Worm (Caenorhabditis elegans) whole organism, L3 larva: ENCODE measurements around the gene B0024.3.
A peak's percentile ranks its signal among the peaks of the same experiment; 100 is the strongest.

Experiments
- R02D3.7 ChIP-seq: fragments of 150-350 bp; optimal IDR thresholded peaks from 2 replicates; lab custom pipeline; 2014; ENCODE audit warnings: missing biosample characterization, missing genetic modification characterization
- ZK546.5 ChIP-seq: sonication (generic microtip); optimal IDR thresholded peaks from 2 replicates; lab custom pipeline; 2017; ENCODE audit warnings: missing biosample characterization, missing genetic modification characterization
- aly-2 ChIP-seq: fragments of 150-350 bp; optimal IDR thresholded peaks from 2 replicates; lab custom pipeline; 2014; ENCODE audit warnings: missing biosample characterization, missing genetic modification characterization
- ama-1 ChIP-seq: fragments of 150-350 bp; optimal IDR thresholded peaks from 2 replicates; lab custom pipeline; 2018
- ceh-28 ChIP-seq: fragments of 150-350 bp; optimal IDR thresholded peaks from 2 replicates; lab custom pipeline; 2014; ENCODE audit warnings: missing biosample characterization, missing genetic modification reagents, missing genetic modification characterization
- ceh-82 ChIP-seq: fragments of 150-350 bp; optimal IDR thresholded peaks from 2 replicates; lab custom pipeline; 2014; ENCODE audit warnings: missing biosample characterization, missing genetic modification characterization
- ceh-9 ChIP-seq: sonication (generic microtip); optimal IDR thresholded peaks from 2 replicates; lab custom pipeline; 2018; ENCODE audit warnings: missing biosample characterization, missing genetic modification characterization
- daf-12 ChIP-seq: fragments of 150-350 bp; optimal IDR thresholded peaks from 2 replicates; lab custom pipeline; 2014; ENCODE audit warnings: missing biosample characterization, missing genetic modification reagents, missing genetic modification characterization
- egl-27 ChIP-seq: sonication (generic microtip); optimal IDR thresholded peaks from 4 replicates; lab custom pipeline; 2017; ENCODE audit warnings: missing biosample characterization, missing genetic modification reagents, missing genetic modification characterization
- egl-5 ChIP-seq: fragments of 150-350 bp; optimal IDR thresholded peaks from 2 replicates; lab custom pipeline; 2017; ENCODE audit warnings: missing biosample characterization, missing genetic modification reagents, missing genetic modification characterization, inconsistent platforms
- elt-2 ChIP-seq: sonication (generic microtip); optimal IDR thresholded peaks from 2 replicates; lab custom pipeline; 2016; ENCODE audit warnings: missing genetic modification reagents, mild to moderate bottlenecking, missing genetic modification characterization, missing compliant biosample characterization
- elt-3 ChIP-seq, 3 experiments: fragments of 150-350 bp in 1 of 3; sonication (generic microtip) in 2 of 3; optimal IDR thresholded peaks; 2 replicates in 2 of 3; 4 replicates in 1 of 3; lab custom pipeline; 2014 to 2017; ENCODE audit warnings: missing biosample characterization in 3 of 3, missing genetic modification characterization in 3 of 3
- eor-1 ChIP-seq, 2 experiments: fragments of 150-350 bp; optimal IDR thresholded peaks; 2 replicates each; lab custom pipeline; 2014 to 2018; ENCODE audit warnings: missing biosample characterization in 2 of 2, missing genetic modification characterization in 2 of 2
- fkh-2 ChIP-seq: fragments of 150-350 bp; optimal IDR thresholded peaks from 2 replicates; lab custom pipeline; 2014; ENCODE audit warnings: missing biosample characterization, missing genetic modification reagents, missing genetic modification characterization
- fos-1 ChIP-seq: fragments of 150-350 bp; optimal IDR thresholded peaks from 2 replicates; lab custom pipeline; 2014; ENCODE audit warnings: missing biosample characterization, missing genetic modification characterization
- hmg-11 ChIP-seq: sonication (generic microtip); optimal IDR thresholded peaks from 2 replicates; lab custom pipeline; 2016; ENCODE audit warnings: missing genetic modification characterization, missing compliant biosample characterization
- lin-15B ChIP-seq: fragments of 150-350 bp; optimal IDR thresholded peaks from 2 replicates; lab custom pipeline; 2014; ENCODE audit warnings: missing biosample characterization, missing genetic modification characterization
- lin-39 ChIP-seq: fragments of 150-350 bp; optimal IDR thresholded peaks from 2 replicates; lab custom pipeline; 2018; ENCODE audit warnings: missing biosample characterization, missing genetic modification reagents, missing genetic modification characterization
- mdl-1 ChIP-seq: fragments of 150-350 bp; optimal IDR thresholded peaks from 2 replicates; lab custom pipeline; 2014; ENCODE audit warnings: missing biosample characterization, missing genetic modification characterization
- nfya-1 ChIP-seq: sonication (generic microtip); optimal IDR thresholded peaks from 2 replicates; lab custom pipeline; 2017; ENCODE audit warnings: missing genetic modification characterization, mild to moderate bottlenecking, missing compliant biosample characterization, antibody characterized with exemption, moderate library complexity; ENCODE audit not compliant: insufficient read depth
- nhr-11 ChIP-seq: fragments of 150-350 bp; optimal IDR thresholded peaks from 2 replicates; lab custom pipeline; 2014; ENCODE audit warnings: missing biosample characterization, missing genetic modification characterization
- nhr-23 ChIP-seq: fragments of 150-350 bp; optimal IDR thresholded peaks from 2 replicates; lab custom pipeline; 2014; ENCODE audit warnings: missing biosample characterization, missing genetic modification reagents, missing genetic modification characterization
- nhr-25 ChIP-seq: sonication (generic microtip); optimal IDR thresholded peaks from 2 replicates; lab custom pipeline; 2017; ENCODE audit warnings: missing biosample characterization, missing genetic modification characterization
- nhr-28 ChIP-seq: fragments of 150-350 bp; optimal IDR thresholded peaks from 2 replicates; lab custom pipeline; 2014; ENCODE audit warnings: missing biosample characterization, missing genetic modification characterization
- nhr-67 ChIP-seq: fragments of 150-350 bp; optimal IDR thresholded peaks from 2 replicates; lab custom pipeline; 2014; ENCODE audit warnings: missing biosample characterization, missing genetic modification characterization
- nhr-76 ChIP-seq: fragments of 150-350 bp; sonication (generic microtip); optimal IDR thresholded peaks from 5 replicates; lab custom pipeline; 2014; ENCODE audit warnings: missing biosample characterization, missing genetic modification characterization
- nhr-77 ChIP-seq: fragments of 150-350 bp; optimal IDR thresholded peaks from 2 replicates; lab custom pipeline; 2014; ENCODE audit warnings: missing biosample characterization, missing genetic modification characterization
- pha-4 ChIP-seq: fragments of 150-350 bp; optimal IDR thresholded peaks from 2 replicates; lab custom pipeline; 2014; ENCODE audit warnings: missing biosample characterization, missing genetic modification reagents, missing genetic modification characterization
- sea-2 ChIP-seq: fragments of 150-350 bp; sonication (generic microtip); optimal IDR thresholded peaks from 4 replicates; lab custom pipeline; 2014; ENCODE audit warnings: missing biosample characterization, missing genetic modification reagents, missing genetic modification characterization
- unc-39 ChIP-seq: sonication (generic microtip); optimal IDR thresholded peaks from 4 replicates; lab custom pipeline; 2017; ENCODE audit warnings: missing biosample characterization, missing genetic modification characterization
- zag-1 ChIP-seq: fragments of 150-350 bp; optimal IDR thresholded peaks from 2 replicates; lab custom pipeline; 2014; ENCODE audit warnings: missing biosample characterization, missing genetic modification characterization
- ztf-4 ChIP-seq: fragments of 150-350 bp; optimal IDR thresholded peaks from 2 replicates; lab custom pipeline; 2014; ENCODE audit warnings: missing biosample characterization, missing genetic modification characterization

The B0024.3 gene

ce11 chrV:10287260-10287659 lies at the start of gene B0024.3:
B0024.3 (plus strand) TSS chrV:10287560.
- TF ChIP-seq aly-2 = no peak
- no peak for TF ChIP-seq ama-1 (lab: Kevin White, UChicago)
- no peak for TF ChIP-seq nhr-67 (tag; lab: Kevin White, UChicago)
- TF ChIP-seq sea-2 (GFP tag; lab: Kevin White, UChicago) = no peak
- TF ChIP-seq fos-1 (tag; lab: Kevin White, UChicago) = no peak
- TF ChIP-seq zag-1 (tag; lab: Kevin White, UChicago) = no peak

- TF ChIP-seq ama-1 (lab: Kevin White, UChicago) (peak; percentile 6), egl-27 (tag; lab: Kevin White, UChicago) (no peak)
Observed at ce11 chrV:10237959-10238444, 49.4 kb upstream of the B0024.3 start.

ce11 chrV:10238665-10239064 lies 48.7 kb upstream of the B0024.3 start, which contains the start of gene fubl-1:
fubl-1 (minus strand) TSS chrV:10238866.
- peak; percentile 6 for TF ChIP-seq pha-4 (tag; lab: Kevin White, UChicago)
- peak; percentile 9 for TF ChIP-seq hmg-11 (tag; lab: Kevin White, UChicago)
- peak; percentile 39 for TF ChIP-seq ama-1 (lab: Kevin White, UChicago)
- no peak for TF ChIP-seq ZK546.5 (tag; lab: Kevin White, UChicago)
- peak; percentile 50 for TF ChIP-seq nfya-1 (tag; lab: Kevin White, UChicago)
- peak; percentile 73 for TF ChIP-seq lin-15B
- no peak for TF ChIP-seq mdl-1 (tag; lab: Kevin White, UChicago)
- TF ChIP-seq elt-3 (tag; optimal IDR thresholded peaks at IDR 0.05; lab: Kevin White, UChicago) = no peak
- TF ChIP-seq lin-39 = peak; percentile 61
- TF ChIP-seq R02D3.7 = no peak
- TF ChIP-seq egl-27 (tag; lab: Kevin White, UChicago) = no peak
- TF ChIP-seq nhr-23 (tag; lab: Kevin White, UChicago) = no peak
- no peak for TF ChIP-seq nhr-28 (tag; lab: Kevin White, UChicago)
- TF ChIP-seq daf-12 (tag; lab: Kevin White, UChicago) = no peak
- TF ChIP-seq eor-1 (tag; optimal IDR thresholded peaks at IDR 0.05; lab: Kevin White, UChicago) = no peak
- no peak for TF ChIP-seq nhr-11 (tag; lab: Kevin White, UChicago)
- no peak for TF ChIP-seq sea-2 (GFP tag; lab: Kevin White, UChicago)
- no peak for TF ChIP-seq egl-5 (tag; lab: Kevin White, UChicago)
- no peak for TF ChIP-seq nhr-25 (tag; lab: Kevin White, UChicago)
- TF ChIP-seq ceh-82 = no peak
- TF ChIP-seq elt-2 = peak; percentile 2
- no peak for TF ChIP-seq nhr-67 (tag; lab: Kevin White, UChicago)
- TF ChIP-seq unc-39 (tag; lab: Kevin White, UChicago) = no peak

ce11 chrV:10239861-10240260 lies 47.5 kb upstream of the B0024.3 start, which contains the start of gene fipr-8:
fipr-8 (minus strand) TSS chrV:10239961.
- TF ChIP-seq aly-2 = no peak
- no peak for TF ChIP-seq ztf-4 (tag; lab: Kevin White, UChicago)
- TF ChIP-seq ceh-28 (tag; lab: Kevin White, UChicago) = no peak
- no peak for TF ChIP-seq R02D3.7
- no peak for TF ChIP-seq fos-1 (tag; lab: Kevin White, UChicago)
- TF ChIP-seq pha-4 (tag; lab: Kevin White, UChicago) = no peak
- no peak for TF ChIP-seq fkh-2 (tag; lab: Kevin White, UChicago)
- no peak for TF ChIP-seq ceh-9 (tag; lab: Kevin White, UChicago)

ce11 chrV:10241121-10241803 lies 46.1 kb upstream of the B0024.3 start, which contains the start of the genes C12D8.21 and col-148:
C12D8.21 (minus strand) TSS chrV:10241188.
col-148 (plus strand) TSS chrV:10241753.
- TF ChIP-seq eor-1 (tag; optimal IDR thresholded peaks at IDR 0.05; lab: Kevin White, UChicago) = no peak
- TF ChIP-seq zag-1 (tag; lab: Kevin White, UChicago) = no peak
- TF ChIP-seq nhr-77 = no peak
- TF ChIP-seq ceh-28 (tag; lab: Kevin White, UChicago) = no peak
- TF ChIP-seq nfya-1 (tag; lab: Kevin White, UChicago) = no peak
- no peak for TF ChIP-seq pha-4 (tag; lab: Kevin White, UChicago)
- no peak for TF ChIP-seq nhr-76 (tag; lab: Kevin White, UChicago)
- no peak for TF ChIP-seq ceh-9 (tag; lab: Kevin White, UChicago)
- no peak for TF ChIP-seq nhr-23 (tag; lab: Kevin White, UChicago)
- TF ChIP-seq, all 47 proteins: peak for 0
